Worm (Caenorhabditis elegans): ENCODE measurements around the gene Y15E3A.5.

Gene Y15E3A.5

DNA sequence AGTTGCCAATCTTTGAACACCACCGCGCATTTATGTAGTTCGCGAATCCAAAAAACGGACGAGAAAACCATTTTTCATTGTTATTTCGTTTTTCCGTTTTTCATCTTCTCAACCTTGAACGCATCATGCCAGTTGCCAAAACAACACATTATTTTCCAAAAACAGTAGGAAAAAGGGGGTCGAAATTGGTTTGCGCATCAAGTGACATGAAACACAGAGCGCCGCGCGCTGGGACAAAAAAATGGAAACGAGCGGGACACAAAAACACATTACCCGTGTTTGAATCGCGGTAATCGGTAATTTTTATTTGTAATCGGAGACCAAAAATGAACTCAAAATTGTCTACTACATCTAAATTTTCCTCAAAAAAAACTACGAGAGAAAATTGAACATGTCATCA lies 4.0 kb upstream of the Y15E3A.5 start:
- TF ChIP-seq sma-9 (GFP tag; optimal IDR thresholded peaks at IDR 0.05) (no peak), sma-9 (tag; optimal IDR thresholded peaks at IDR 0.05) (no peak), aly-2 (tag; optimal IDR thresholded peaks at IDR 0.05) (no peak), crh-2 (tag; optimal IDR thresholded peaks at IDR 0.05) (no peak), fos-1 (tag; optimal IDR thresholded peaks at IDR 0.05) (no peak), elt-3 (tag; optimal IDR thresholded peaks at IDR 0.05) (no peak), ceh-16 (tag; optimal IDR thresholded peaks at IDR 0.05) (no peak), R02D3.7 (tag; optimal IDR thresholded peaks at IDR 0.05) (no peak), C34F6.9 (tag; optimal IDR thresholded peaks at IDR 0.05) (no peak), ceh-82 (tag; optimal IDR thresholded peaks at IDR 0.05) (no peak), lin-13 (GFP tag; optimal IDR thresholded peaks at IDR 0.05) (no peak), nhr-23 (tag; optimal IDR thresholded peaks at IDR 0.05) (no peak), nhr-21 (tag; optimal IDR thresholded peaks at IDR 0.05) (no peak), elt-1 (tag; optimal IDR thresholded peaks at IDR 0.05) (no peak), nhr-10 (tag; optimal IDR thresholded peaks at IDR 0.05) (no peak), ama-1 (optimal IDR thresholded peaks at IDR 0.05) (no peak), F13H6.1 (tag; optimal IDR thresholded peaks at IDR 0.05) (no peak)

DNA sequence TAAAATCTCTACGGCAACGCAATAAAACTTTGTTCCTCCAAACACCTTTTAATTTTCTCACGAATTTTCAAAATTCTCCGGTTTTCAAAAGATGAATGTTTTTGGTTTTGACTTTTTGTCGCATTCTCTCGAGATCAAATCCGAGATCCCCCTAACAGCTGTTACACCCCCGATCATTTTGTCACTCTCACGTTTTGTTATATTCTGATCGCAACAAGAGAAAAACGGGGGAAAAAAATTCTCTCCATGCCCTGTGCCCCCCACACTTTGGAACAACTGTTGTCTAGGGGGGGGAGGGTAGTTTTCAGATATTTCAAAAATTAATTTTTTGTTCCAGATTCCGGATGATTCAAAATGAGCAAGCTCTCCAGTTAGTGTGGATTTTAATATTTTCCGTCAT lies 2.2 kb upstream of the Y15E3A.5 start:
- TF ChIP-seq nhr-129 (tag; optimal IDR thresholded peaks at IDR 0.05) (peak; percentile 26), lsy-2 (tag; optimal IDR thresholded peaks at IDR 0.05) (peak in 1 of 2 experiments; percentile 27), ztf-1 (GFP tag; conservative IDR thresholded peaks at IDR 0.05) (no peak), sma-9 (GFP tag; optimal IDR thresholded peaks at IDR 0.05) (peak; percentile 57), sma-9 (tag; optimal IDR thresholded peaks at IDR 0.05) (no peak), nhr-10 (tag; optimal IDR thresholded peaks at IDR 0.05) (no peak), gmeb-1 (tag; optimal IDR thresholded peaks at IDR 0.05) (no peak), ZK546.5 (tag; optimal IDR thresholded peaks at IDR 0.05) (no peak), unc-62 (GFP tag; optimal IDR thresholded peaks at IDR 0.05) (no peak), F13H6.1 (tag; optimal IDR thresholded peaks at IDR 0.05) (peak; percentile 74), ztf-11 (tag; optimal IDR thresholded peaks at IDR 0.05) (no peak), C34F6.9 (tag; optimal IDR thresholded peaks at IDR 0.05) (peak; percentile 45), peb-1 (tag; optimal IDR thresholded peaks at IDR 0.05) (no peak), Y55F3AM.14 (GFP tag; optimal IDR thresholded peaks at IDR 0.05) (no peak), unc-55 (GFP tag; optimal IDR thresholded peaks at IDR 0.05) (no peak)

DNA sequence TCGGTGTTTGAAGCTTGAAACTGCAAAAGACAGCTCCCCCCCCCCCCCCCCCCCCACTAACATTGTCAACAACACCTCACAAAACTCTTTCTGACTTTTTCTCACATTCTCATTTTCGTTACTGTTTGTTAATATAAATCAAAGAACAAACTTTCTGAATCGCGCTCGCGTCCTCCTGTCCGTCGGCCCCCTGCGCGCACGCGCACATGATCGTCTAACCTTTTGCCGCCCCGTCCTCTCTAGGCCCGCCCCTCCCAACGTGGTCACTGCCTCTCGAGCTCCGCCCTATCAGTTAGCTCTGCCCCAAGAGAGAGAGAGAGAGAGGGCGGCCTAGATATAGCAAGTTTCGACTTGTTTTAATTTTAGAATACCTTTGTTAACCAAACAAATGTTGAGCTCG lies 385 bp downstream of the Y15E3A.5 start:
- TF ChIP-seq mdl-1 (tag; optimal IDR thresholded peaks at IDR 0.05) (peak in 1 of 2 experiments; percentile 11), unc-55 (GFP tag; optimal IDR thresholded peaks at IDR 0.05) (no peak), snpc-4 (tag; optimal IDR thresholded peaks at IDR 0.05) (no peak), F13H6.1 (tag; optimal IDR thresholded peaks at IDR 0.05) (peak; percentile 58), ama-1 (optimal IDR thresholded peaks at IDR 0.05) (peak; percentile 54), elt-1 (tag; optimal IDR thresholded peaks at IDR 0.05) (no peak), crh-2 (tag; optimal IDR thresholded peaks at IDR 0.05) (no peak), mab-5 (tag; optimal IDR thresholded peaks at IDR 0.05) (no peak), nhr-11 (tag; optimal IDR thresholded peaks at IDR 0.05) (no peak), sma-9 (GFP tag; optimal IDR thresholded peaks at IDR 0.05) (peak; percentile 57), sma-9 (tag; optimal IDR thresholded peaks at IDR 0.05) (no peak)

DNA sequence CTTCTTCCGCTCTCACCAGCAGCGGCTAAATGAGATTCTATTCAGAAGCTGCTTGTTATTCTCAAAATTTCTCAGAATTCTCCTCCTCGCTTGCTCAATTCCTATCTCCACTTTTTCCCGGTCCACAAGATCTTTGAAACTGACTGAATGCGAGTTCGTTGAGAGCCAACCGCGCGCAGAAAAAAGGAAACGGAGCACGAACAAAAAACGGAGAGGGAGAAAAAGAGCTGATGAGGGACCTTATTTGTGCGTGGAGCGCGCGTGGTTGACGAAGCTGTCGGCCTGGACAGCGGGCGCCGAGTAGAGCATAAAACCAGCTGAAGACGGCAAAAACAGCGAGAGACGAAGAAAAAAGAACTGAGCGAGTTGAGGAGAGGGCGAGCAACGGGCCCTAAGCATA lies 1.7 kb downstream of the Y15E3A.5 start:
- TF ChIP-seq F13H6.1 (tag; optimal IDR thresholded peaks at IDR 0.05) (peak; percentile 57), ceh-82 (tag; optimal IDR thresholded peaks at IDR 0.05) (no peak), sem-4 (tag; optimal IDR thresholded peaks at IDR 0.05) (peak; percentile 35), ama-1 (optimal IDR thresholded peaks at IDR 0.05) (no peak), gmeb-1 (tag; optimal IDR thresholded peaks at IDR 0.05) (no peak), mab-5 (tag; optimal IDR thresholded peaks at IDR 0.05) (no peak), zag-1 (tag; optimal IDR thresholded peaks at IDR 0.05) (peak; percentile 52), nhr-21 (tag; optimal IDR thresholded peaks at IDR 0.05) (no peak), skn-1 (tag; optimal IDR thresholded peaks at IDR 0.05) (no peak), Y55F3AM.14 (GFP tag; optimal IDR thresholded peaks at IDR 0.05) (peak; percentile 37), aly-2 (tag; optimal IDR thresholded peaks at IDR 0.05) (no peak), ztf-4 (tag; optimal IDR thresholded peaks at IDR 0.05) (no peak), peb-1 (tag; optimal IDR thresholded peaks at IDR 0.05) (no peak), snpc-4 (tag; optimal IDR thresholded peaks at IDR 0.05) (peak; percentile 11), nhr-129 (tag; optimal IDR thresholded peaks at IDR 0.05) (peak; percentile 31), mdl-1 (tag; optimal IDR thresholded peaks at IDR 0.05) (peak; percentile 49 to 59), elt-1 (tag; optimal IDR thresholded peaks at IDR 0.05) (no peak), unc-62 (GFP tag; optimal IDR thresholded peaks at IDR 0.05) (no peak), lin-11 (tag; optimal IDR thresholded peaks at IDR 0.05) (peak; percentile 20), blmp-1 (tag; optimal IDR thresholded peaks at IDR 0.05; ENCODE audit: insufficient read depth) (no peak), C34F6.9 (tag; optimal IDR thresholded peaks at IDR 0.05) (peak; percentile 12), alr-1 (tag; optimal IDR thresholded peaks at IDR 0.05) (no peak), unc-55 (GFP tag; optimal IDR thresholded peaks at IDR 0.05) (peak; percentile 10), nhr-23 (tag; optimal IDR thresholded peaks at IDR 0.05) (no peak), nhr-10 (tag; optimal IDR thresholded peaks at IDR 0.05) (no peak), lsy-2 (tag; optimal IDR thresholded peaks at IDR 0.05) (peak in 1 of 2 experiments; percentile 23)
